Fruit fly (Drosophila melanogaster): Measurements from ENCODE around the gene CG5793.

CG5793 gene

dm6 chr3R:21127352-21127985 lies at the start of gene CG5793, which contains the start of gene slmb:
CG5793 (plus strand) TSS chr3R:21127573.
slmb (minus strand) TSS chr3R:21127485.
- TF ChIP-seq acj6 (GFP tag; optimal IDR thresholded peaks at IDR 0.05), result no peak
- TF ChIP-seq fd85E (GFP tag; optimal IDR thresholded peaks at IDR 0.05), result no peak
- TF ChIP-seq CG11762 (GFP tag; optimal IDR thresholded peaks at IDR 0.05; ENCODE audit: insufficient read depth), result no peak
- no peak for TF ChIP-seq dac (GFP tag; optimal IDR thresholded peaks at IDR 0.05)
- TF ChIP-seq esn (GFP tag; optimal IDR thresholded peaks at IDR 0.05), result peak; percentile 58
- TF ChIP-seq CG34406 (GFP tag; optimal IDR thresholded peaks at IDR 0.05), result peak; percentile 22
- no peak for TF ChIP-seq CG9139 (GFP tag; optimal IDR thresholded peaks at IDR 0.05)
- peak; percentile 29 for TF ChIP-seq Sox15 (GFP tag; optimal IDR thresholded peaks at IDR 0.05)
- TF ChIP-seq topi (GFP tag; optimal IDR thresholded peaks at IDR 0.05), result peak; percentile 36
- no peak for TF ChIP-seq Smox (GFP tag; optimal IDR thresholded peaks at IDR 0.05)
- TF ChIP-seq CG32006 (GFP tag; optimal IDR thresholded peaks at IDR 0.05), result no peak
- TF ChIP-seq ss (GFP tag; optimal IDR thresholded peaks at IDR 0.05), result no peak
- no peak for TF ChIP-seq Lpt (GFP tag; optimal IDR thresholded peaks at IDR 0.05)
- TF ChIP-seq Hr38 (GFP tag; optimal IDR thresholded peaks at IDR 0.05), result no peak
- TF ChIP-seq vri (GFP tag; optimal IDR thresholded peaks at IDR 0.05), result peak; percentile 100
- TF ChIP-seq CG15336 (GFP tag; IDR thresholded peaks at IDR 0.05), result no peak; the same call in 1 of the 2 replicates
- TF ChIP-seq CG3919 (GFP tag; optimal IDR thresholded peaks at IDR 0.05), result no peak
- TF ChIP-seq CG10669 (GFP tag; optimal IDR thresholded peaks at IDR 0.05), result no peak
- no peak for TF ChIP-seq fkh (GFP tag; optimal IDR thresholded peaks at IDR 0.05)
- no peak for TF ChIP-seq fd59A (GFP tag; optimal IDR thresholded peaks at IDR 0.05)
- no peak for TF ChIP-seq Hr4 (GFP tag; optimal IDR thresholded peaks at IDR 0.05)
- TF ChIP-seq spab (GFP tag; optimal IDR thresholded peaks at IDR 0.05), result no peak
- no peak for TF ChIP-seq Met (GFP tag; optimal IDR thresholded peaks at IDR 0.05)
- peak; percentile 70 for TF ChIP-seq CG31627 (GFP tag; optimal IDR thresholded peaks at IDR 0.05)
- peak; percentile 53 for TF ChIP-seq lz (GFP tag; optimal IDR thresholded peaks at IDR 0.05)
- no peak for TF ChIP-seq CG11902 (GFP tag; optimal IDR thresholded peaks at IDR 0.05)
- no peak for TF ChIP-seq CG11294 (GFP tag; IDR thresholded peaks at IDR 0.05)
- peak; percentile 55 for TF ChIP-seq Hr39 (GFP tag; optimal IDR thresholded peaks at IDR 0.05)
- TF ChIP-seq CG3032 (tag; optimal IDR thresholded peaks at IDR 0.05), result peak; percentile 38
- 0 out of 2 replicates have a peak, but pooled peaks have one; percentile 11 for TF ChIP-seq Gug (GFP tag; IDR thresholded peaks at IDR 0.05)
- no peak for TF ChIP-seq CG4318 (GFP tag; optimal IDR thresholded peaks at IDR 0.05)
- TF ChIP-seq CG8632 (GFP tag; optimal IDR thresholded peaks at IDR 0.05), result no peak
- TF ChIP-seq cyc (GFP tag; optimal IDR thresholded peaks at IDR 0.05), result peak; percentile 49
- TF ChIP-seq eg (GFP tag; IDR thresholded peaks at IDR 0.05), result peak; percentile 29; the same call in 1 of the 3 replicates
- peak; percentile 40 for TF ChIP-seq CG6792 (GFP tag; optimal IDR thresholded peaks at IDR 0.05)
- TF ChIP-seq Eip78C (GFP tag), result peak; percentile 83
- TF ChIP-seq CG8119 (GFP tag; IDR thresholded peaks at IDR 0.05), result no peak; the same call in 2 of the 3 replicates
- peak; percentile 78 for TF ChIP-seq achi (GFP tag; optimal IDR thresholded peaks at IDR 0.05)
- TF ChIP-seq Sox102F (GFP tag; optimal IDR thresholded peaks at IDR 0.05), result no peak
- no peak for TF ChIP-seq CG6808 (GFP tag; optimal IDR thresholded peaks at IDR 0.05)
- TF ChIP-seq CG10631 (GFP tag; optimal IDR thresholded peaks at IDR 0.05), result peak; percentile 44

- TF ChIP-seq fd59A (GFP tag; optimal IDR thresholded peaks at IDR 0.05) (no peak), Eip93F (GFP tag; optimal IDR thresholded peaks at IDR 0.05) (no peak), Ets96B (tag; optimal IDR thresholded peaks at IDR 0.05) (no peak), CG6276 (GFP tag; optimal IDR thresholded peaks at IDR 0.05) (no peak), fkh (GFP tag; optimal IDR thresholded peaks at IDR 0.05) (no peak), CG6854 (GFP tag; optimal IDR thresholded peaks at IDR 0.05) (no peak), CG11902 (GFP tag; optimal IDR thresholded peaks at IDR 0.05) (no peak), CG8319 (GFP tag; optimal IDR thresholded peaks at IDR 0.05) (no peak), CG11294 (GFP tag; IDR thresholded peaks at IDR 0.05) (no peak), CG7368 (GFP tag; optimal IDR thresholded peaks at IDR 0.05) (no peak), CG31627 (GFP tag; optimal IDR thresholded peaks at IDR 0.05) (no peak), pdm3 (GFP tag; optimal IDR thresholded peaks at IDR 0.05) (no peak), CG6808 (GFP tag; optimal IDR thresholded peaks at IDR 0.05) (no peak), Eip75B (GFP tag; optimal IDR thresholded peaks at IDR 0.05) (no peak)
Measured at dm6 chr3R:21077577-21077976, 49.8 kb upstream of the CG5793 start.

Data from whole organism, prepupa.